Fruit fly (Drosophila melanogaster) whole organism, wandering third instar larva: ENCODE results near the gene GV1.

Experiments used
- Dfd ChIP-seq: fragments of >200 bp; optimal IDR thresholded peaks from 2 replicates; lab custom pipeline; 2017; ENCODE audit warnings: missing biosample characterization, missing genetic modification characterization
- GATAd ChIP-seq: sonication (Bioruptor generic); optimal IDR thresholded peaks from 2 replicates; lab custom pipeline; 2016; ENCODE audit warnings: missing biosample characterization, missing genetic modification characterization
- HLH106 ChIP-seq: fragments of 200-800 bp; optimal IDR thresholded peaks from 3 replicates; lab custom pipeline; 2019; ENCODE audit warnings: missing biosample characterization, mild to moderate bottlenecking, missing genetic modification characterization, moderate library complexity
- Hr78 ChIP-seq: fragments of >200 bp; optimal IDR thresholded peaks from 2 replicates; lab custom pipeline; 2017; ENCODE audit warnings: missing biosample characterization, missing genetic modification characterization
- Myc ChIP-seq: fragments of >200 bp; optimal IDR thresholded peaks from 2 replicates; lab custom pipeline; 2017
- brk ChIP-seq: fragments of 200-800 bp; sonication (Bioruptor generic); optimal IDR thresholded peaks from 2 replicates; lab custom pipeline; 2016; ENCODE audit warnings: missing biosample characterization, mild to moderate bottlenecking, missing genetic modification characterization
- dsf ChIP-seq: sonication (Bioruptor generic); optimal IDR thresholded peaks from 2 replicates; lab custom pipeline; 2016; ENCODE audit warnings: missing biosample characterization, missing genetic modification characterization, borderline replicate concordance
- foxo ChIP-seq, 2 experiments: fragments of 200-800 bp; sonication (Bioruptor generic); optimal IDR thresholded peaks; 2 replicates in 1 of 2; 3 replicates in 1 of 2; lab custom pipeline; 2016 to 2017; ENCODE audit warnings: missing biosample characterization in 2 of 2, missing genetic modification characterization in 2 of 2
- jim ChIP-seq: fragments of 175-275, 200-325 bp; sonication (Bioruptor generic); optimal IDR thresholded peaks from 2 replicates; lab custom pipeline; 2016; ENCODE audit warnings: missing biosample characterization, mild to moderate bottlenecking, missing genetic modification characterization
- pan ChIP-seq: fragments of >200 bp; optimal IDR thresholded peaks from 2 replicates; lab custom pipeline; 2017
- sage ChIP-seq: fragments of 200-800 bp; sonication (Bioruptor generic); optimal IDR thresholded peaks from 2 replicates; lab custom pipeline; 2016; ENCODE audit warnings: missing biosample characterization, mild to moderate bottlenecking, missing genetic modification characterization

- TF ChIP-seq Dfd (GFP tag; lab: Kevin White, UChicago) (no peak), Myc (no peak), dsf (GFP tag; lab: Kevin White, UChicago) (no peak), pan (lab: Kevin White, UChicago) (no peak), HLH106 (tag; lab: Kevin White, UChicago) (no peak), sage (GFP tag; lab: Kevin White, UChicago) (no peak), jim (GFP tag; lab: Kevin White, UChicago) (no peak), foxo (GFP tag; optimal IDR thresholded peaks at IDR 0.05; lab: Kevin White, UChicago) (no peak), Hr78 (no peak), GATAd (GFP tag; lab: Kevin White, UChicago) (no peak), brk (GFP tag; lab: Kevin White, UChicago) (no peak)
Observed at dm6 chr3L:1855491-1855890, 45.1 kb downstream of the GV1 start, which contains the start of gene CNMa.
